Worm (Caenorhabditis elegans) whole organism, L4/young adult: Measurements from ENCODE around the gene ndab-2.

Experiments
- W03F9.2 ChIP-seq: fragments of 150-350 bp; optimal IDR thresholded peaks from 2 replicates; lab custom pipeline; 2014; ENCODE audit warnings: missing biosample characterization, missing genetic modification characterization
- dao-5 ChIP-seq: sonication (generic microtip); optimal IDR thresholded peaks from 2 replicates; lab custom pipeline; 2016; ENCODE audit warnings: missing genotype, missing genetic modification characterization, moderate library complexity, missing compliant biosample characterization
- him-1 ChIP-seq: sonication (generic microtip); optimal IDR thresholded peaks from 2 replicates; lab custom pipeline; 2016; ENCODE audit warnings: missing genotype, missing genetic modification reagents, missing genetic modification characterization, missing compliant biosample characterization

Gene ndab-2

ce11 chrIII:7158709-7159108 lies 21.8 kb upstream of the ndab-2 start, which contains the start of gene nuo-4:
Gene nuo-4 (minus strand): TSS chrIII:7158809.
- no peak for TF ChIP-seq dao-5 (tag; lab: Kevin White, UChicago)
- no peak for TF ChIP-seq W03F9.2 (tag; lab: Kevin White, UChicago)
- TF ChIP-seq him-1 (tag; lab: Kevin White, UChicago): no peak

ce11 chrIII:7159246-7159645 lies 21.3 kb upstream of the ndab-2 start:
- TF ChIP-seq W03F9.2 (tag; lab: Kevin White, UChicago): no peak
- TF ChIP-seq dao-5 (tag; lab: Kevin White, UChicago): no peak
- no peak for TF ChIP-seq him-1 (tag; lab: Kevin White, UChicago)

ce11 chrIII:7161055-7161454 lies 19.5 kb upstream of the ndab-2 start, which contains the start of gene rnp-7:
Gene rnp-7 (minus strand): TSS chrIII:7161155.
- TF ChIP-seq him-1 (tag; lab: Kevin White, UChicago) (no peak), W03F9.2 (tag; lab: Kevin White, UChicago) (no peak), dao-5 (tag; lab: Kevin White, UChicago) (no peak)

ce11 chrIII:7162065-7162762 lies 18.3 kb upstream of the ndab-2 start, which contains the start of the genes syf-2 and K04G7.1:
Gene syf-2 (minus strand): TSS chrIII:7162115.
Gene K04G7.1 (plus strand): TSS chrIII:7162712.
- TF ChIP-seq dao-5 (tag; lab: Kevin White, UChicago) (no peak), W03F9.2 (tag; lab: Kevin White, UChicago) (peak; percentile 95), him-1 (tag; lab: Kevin White, UChicago) (peak; percentile 75)

- no peak for TF ChIP-seq W03F9.2 (tag; lab: Kevin White, UChicago)
Observed at ce11 chrIII:7165276-7165675, 15.3 kb upstream of the ndab-2 start.

ce11 chrIII:7165816-7166229 lies 14.7 kb upstream of the ndab-2 start:
- TF ChIP-seq dao-5 (tag; lab: Kevin White, UChicago) (no peak), W03F9.2 (tag; lab: Kevin White, UChicago) (no peak), him-1 (tag; lab: Kevin White, UChicago) (no peak)

ce11 chrIII:7166664-7167567 lies 13.6 kb upstream of the ndab-2 start:
- no peak for TF ChIP-seq W03F9.2 (tag; lab: Kevin White, UChicago)
- no peak for TF ChIP-seq dao-5 (tag; lab: Kevin White, UChicago)
- peak; percentile 59 for TF ChIP-seq him-1 (tag; lab: Kevin White, UChicago)

ce11 chrIII:7167568-7167937 lies 13.0 kb upstream of the ndab-2 start, which contains the start of gene acs-4:
Gene acs-4 (plus strand): TSS chrIII:7167838.
- no peak for TF ChIP-seq him-1 (tag; lab: Kevin White, UChicago)
- TF ChIP-seq W03F9.2 (tag; lab: Kevin White, UChicago): no peak
- TF ChIP-seq dao-5 (tag; lab: Kevin White, UChicago): no peak

- TF ChIP-seq him-1 (tag; lab: Kevin White, UChicago) (no peak), dao-5 (tag; lab: Kevin White, UChicago) (no peak), W03F9.2 (tag; lab: Kevin White, UChicago) (no peak)
Observed at ce11 chrIII:7170090-7170489, 10.5 kb upstream of the ndab-2 start.

ce11 chrIII:7178497-7178896 lies 2.1 kb upstream of the ndab-2 start:
- TF ChIP-seq W03F9.2 (tag; lab: Kevin White, UChicago) (no peak), dao-5 (tag; lab: Kevin White, UChicago) (no peak), him-1 (tag; lab: Kevin White, UChicago) (no peak)

- peak; percentile 72 for TF ChIP-seq W03F9.2 (tag; lab: Kevin White, UChicago)
- TF ChIP-seq him-1 (tag; lab: Kevin White, UChicago): peak; percentile 26
- no peak for TF ChIP-seq dao-5 (tag; lab: Kevin White, UChicago)
Observed at ce11 chrIII:7179538-7180301, 832 bp upstream of the ndab-2 start, which contains the start of the genes rps-14 and rpl-36. Gene rps-14 (minus strand): TSS chrIII:7179588. Gene rpl-36 (plus strand): TSS chrIII:7180251.

ce11 chrIII:7181822-7182221 lies 1.3 kb downstream of the ndab-2 start, which contains the start of gene epg-4:
Gene epg-4 (plus strand): TSS chrIII:7182167.
- TF ChIP-seq him-1 (tag; lab: Kevin White, UChicago) (no peak), dao-5 (tag; lab: Kevin White, UChicago) (no peak), W03F9.2 (tag; lab: Kevin White, UChicago) (no peak)
